Worm (Caenorhabditis elegans) whole organism, young adult: Measurements from ENCODE around the gene mrps-2.

Experiments
- B0261.1 ChIP-seq: sonication (generic microtip); optimal IDR thresholded peaks from 2 replicates; lab custom pipeline; 2016; ENCODE audit warnings: mild to moderate bottlenecking, missing genetic modification characterization, moderate library complexity, missing compliant biosample characterization
- B0336.3 ChIP-seq: fragments of 200-800 bp; sonication (Bioruptor generic); IDR thresholded peaks from 2 replicates; pipeline ENCODE4 v1.3.6; 2022; ENCODE audit warnings: missing genetic modification characterization, missing compliant biosample characterization
- C06A6.2 ChIP-seq: fragments of 200-800 bp; sonication (Bioruptor generic); conservative IDR thresholded peaks from 2 replicates; pipeline ENCODE4 v1.3.6; 2022; ENCODE audit warnings: missing genetic modification characterization, missing compliant biosample characterization
- C17E4.6 ChIP-seq: fragments of 200-800 bp; sonication (Bioruptor generic); IDR thresholded peaks from 2 replicates; pipeline ENCODE4 v1.3.6; 2022; ENCODE audit warnings: missing genetic modification reagents, missing genetic modification characterization, missing compliant biosample characterization
- F22D6.2 ChIP-seq: sonication (generic microtip); optimal IDR thresholded peaks from 2 replicates; lab custom pipeline; 2016; ENCODE audit warnings: mild to moderate bottlenecking, missing genetic modification characterization, missing compliant biosample characterization
- F23B12.7 ChIP-seq: sonication (generic microtip); optimal IDR thresholded peaks from 2 replicates; lab custom pipeline; 2017; ENCODE audit warnings: missing genetic modification characterization, mild to moderate bottlenecking, missing compliant biosample characterization, antibody characterized with exemption, moderate library complexity; ENCODE audit not compliant: insufficient read depth
- F57A8.1 ChIP-seq: fragments of 200-800 bp; sonication (Bioruptor generic); optimal IDR thresholded peaks from 2 replicates; lab custom pipeline; 2018; ENCODE audit warnings: mild to moderate bottlenecking, missing genetic modification characterization, moderate library complexity, missing compliant biosample characterization
- K12H6.12 ChIP-seq: fragments of 200-800 bp; sonication (Bioruptor generic); optimal IDR thresholded peaks from 2 replicates; lab custom pipeline; 2018; ENCODE audit warnings: mild to moderate bottlenecking, missing genetic modification characterization, missing compliant biosample characterization
- Y53F4B.3 ChIP-seq: fragments of 200-800 bp; sonication (Bioruptor generic); IDR thresholded peaks from 2 replicates; pipeline ENCODE4 v1.3.6; 2022; ENCODE audit warnings: missing genetic modification reagents, missing genetic modification characterization, missing compliant biosample characterization
- Y56A3A.18 ChIP-seq: fragments of 200-800 bp; sonication (Bioruptor generic); IDR thresholded peaks from 2 replicates; pipeline ENCODE4 v1.3.6; 2022; ENCODE audit warnings: missing genetic modification reagents, missing genetic modification characterization, missing compliant biosample characterization
- akir-1 ChIP-seq: fragments of 200-800 bp; sonication (Bioruptor generic); optimal IDR thresholded peaks from 2 replicates; lab custom pipeline; 2018; ENCODE audit warnings: mild to moderate bottlenecking, missing genetic modification characterization, moderate library complexity, missing compliant biosample characterization
- attf-5 ChIP-seq: fragments of 200-800 bp; sonication (Bioruptor generic); optimal IDR thresholded peaks from 2 replicates; lab custom pipeline; 2018; ENCODE audit warnings: mild to moderate bottlenecking, missing genetic modification characterization, missing compliant biosample characterization
- bed-2 ChIP-seq: fragments of 200-800 bp; sonication (Bioruptor generic); IDR thresholded peaks from 2 replicates; pipeline ENCODE4 v1.3.6; 2022; ENCODE audit warnings: missing genetic modification reagents, missing genetic modification characterization, missing compliant biosample characterization
- cebp-2 ChIP-seq: fragments of 200-800 bp; sonication (Bioruptor generic); IDR thresholded peaks from 2 replicates; pipeline ENCODE4 v1.3.6; 2022; ENCODE audit warnings: missing genetic modification characterization, missing compliant biosample characterization
- ceh-100 ChIP-seq: fragments of 200-800 bp; sonication (Bioruptor generic); IDR thresholded peaks from 2 replicates; pipeline ENCODE4 v1.3.6; 2022; ENCODE audit warnings: missing genetic modification reagents, missing genetic modification characterization, missing compliant biosample characterization
- ceh-27 ChIP-seq: fragments of 200-800 bp; sonication (Bioruptor generic); optimal IDR thresholded peaks from 2 replicates; lab custom pipeline; 2018; ENCODE audit warnings: mild to moderate bottlenecking, missing genetic modification characterization, moderate library complexity, missing compliant biosample characterization
- ceh-58 ChIP-seq: fragments of 200-800 bp; sonication (Bioruptor generic); IDR thresholded peaks from 2 replicates; pipeline ENCODE4 v1.3.6; 2022; ENCODE audit warnings: missing genetic modification characterization, missing compliant biosample characterization
- ceh-79 ChIP-seq: sonication (generic microtip); optimal IDR thresholded peaks from 2 replicates; lab custom pipeline; 2017; ENCODE audit warnings: mild to moderate bottlenecking, missing genetic modification characterization, missing compliant biosample characterization
- dox-1 ChIP-seq: fragments of 200-800 bp; sonication (Bioruptor generic); IDR thresholded peaks from 2 replicates; pipeline ENCODE4 v1.3.6; 2022; ENCODE audit warnings: missing genetic modification reagents, missing genetic modification characterization, missing compliant biosample characterization
- egl-44 ChIP-seq: fragments of 200-800 bp; sonication (Bioruptor generic); IDR thresholded peaks from 2 replicates; pipeline ENCODE4 v1.3.6; 2022; ENCODE audit warnings: missing genetic modification reagents, missing genetic modification characterization, missing compliant biosample characterization
- egrh-3 ChIP-seq: fragments of 200-800 bp; sonication (Bioruptor generic); IDR thresholded peaks from 2 replicates; pipeline ENCODE4 v1.3.6; 2022; ENCODE audit warnings: missing genetic modification reagents, missing genetic modification characterization, missing compliant biosample characterization
- ekl-4 ChIP-seq: fragments of 200-800 bp; sonication (Bioruptor generic); IDR thresholded peaks from 2 replicates; pipeline ENCODE4 v1.3.6; 2022; ENCODE audit warnings: missing genetic modification reagents, missing genetic modification characterization, missing compliant biosample characterization
- hlh-26 ChIP-seq: fragments of 200-800 bp; sonication (Bioruptor generic); conservative IDR thresholded peaks from 2 replicates; pipeline ENCODE4 v1.3.6; 2022; ENCODE audit warnings: missing genetic modification reagents, missing genetic modification characterization, missing compliant biosample characterization
- hmg-1.2 ChIP-seq: fragments of 200-800 bp; sonication (Bioruptor generic); IDR thresholded peaks from 2 replicates; pipeline ENCODE4 v1.3.6; 2022; ENCODE audit warnings: missing genetic modification reagents, missing genetic modification characterization, missing compliant biosample characterization
- lag-1 ChIP-seq: fragments of 200-800 bp; sonication (Bioruptor generic); IDR thresholded peaks from 2 replicates; pipeline ENCODE4 v1.3.6; 2022; ENCODE audit warnings: missing genetic modification reagents, missing genetic modification characterization, missing compliant biosample characterization
- let-526 ChIP-seq: fragments of 200-800 bp; sonication (Bioruptor generic); IDR thresholded peaks from 2 replicates; pipeline ENCODE4 v1.3.6; 2022; ENCODE audit warnings: missing genetic modification reagents, missing genetic modification characterization, missing compliant biosample characterization
- let-607 ChIP-seq, 2 experiments: fragments of 200-800 bp in 1 of 2; sonication (Bioruptor generic) in 1 of 2; sonication (generic microtip) in 1 of 2; optimal IDR thresholded peaks; 2 replicates each; lab custom pipeline; 2016 to 2018; ENCODE audit warnings: mild to moderate bottlenecking in 2 of 2, missing compliant biosample characterization in 2 of 2, missing genetic modification characterization in 2 of 2, moderate library complexity in 2 of 2, missing genotype in 1 of 2
- lin-26 ChIP-seq: fragments of 200-800 bp; sonication (Bioruptor generic); IDR thresholded peaks from 2 replicates; pipeline ENCODE4 v1.3.6; 2022; ENCODE audit warnings: missing genetic modification reagents, missing genetic modification characterization, missing compliant biosample characterization
- lin-35 ChIP-seq, 3 experiments: fragments of 150-350 bp in 2 of 3; sonication (generic microtip) in 1 of 3; optimal IDR thresholded peaks; 2 replicates each; lab custom pipeline; 2014 to 2018; ENCODE audit warnings: missing biosample characterization in 3 of 3, missing genetic modification characterization in 3 of 3, missing genetic modification reagents in 3 of 3
- madf-6 ChIP-seq: fragments of 200-800 bp; sonication (Bioruptor generic); IDR thresholded peaks from 2 replicates; pipeline ENCODE4 v1.3.6; 2022; ENCODE audit warnings: missing genetic modification reagents, missing genetic modification characterization, missing compliant biosample characterization
- madf-8 ChIP-seq: fragments of 200-800 bp; sonication (Bioruptor generic); conservative IDR thresholded peaks from 2 replicates; pipeline ENCODE4 v1.3.6; 2022; ENCODE audit warnings: missing genetic modification reagents, missing genetic modification characterization, missing compliant biosample characterization
- mcd-1 ChIP-seq: fragments of 200-800 bp; sonication (Bioruptor generic); IDR thresholded peaks from 2 replicates; pipeline ENCODE4 v1.3.6; 2022; ENCODE audit warnings: missing genetic modification reagents, missing genetic modification characterization, missing compliant biosample characterization
- mes-4 ChIP-seq: sonication (generic microtip); optimal IDR thresholded peaks from 2 replicates; lab custom pipeline; 2016; ENCODE audit warnings: missing genotype, missing genetic modification characterization, missing compliant biosample characterization
- nfya-1 ChIP-seq: sonication (generic microtip); optimal IDR thresholded peaks from 2 replicates; lab custom pipeline; 2017; ENCODE audit warnings: antibody characterized with exemption, missing compliant biosample characterization, missing genetic modification characterization, borderline replicate concordance; ENCODE audit not compliant: insufficient read depth
- nhr-27 ChIP-seq: fragments of 200-800 bp; sonication (Bioruptor generic); optimal IDR thresholded peaks from 2 replicates; lab custom pipeline; 2018; ENCODE audit warnings: mild to moderate bottlenecking, missing genetic modification characterization, moderate library complexity, missing compliant biosample characterization
- nhr-80 ChIP-seq: sonication (generic microtip); optimal IDR thresholded peaks from 2 replicates; lab custom pipeline; 2016; ENCODE audit warnings: missing genetic modification characterization, missing compliant biosample characterization
- nhr-90 ChIP-seq: sonication (generic microtip); optimal IDR thresholded peaks from 2 replicates; lab custom pipeline; 2016; ENCODE audit warnings: missing genotype, mild to moderate bottlenecking, missing genetic modification characterization, missing compliant biosample characterization
- rcor-1 ChIP-seq: fragments of 200-800 bp; sonication (Bioruptor generic); IDR thresholded peaks from 2 replicates; pipeline ENCODE4 v1.3.6; 2022; ENCODE audit warnings: missing genetic modification reagents, missing genetic modification characterization, missing compliant biosample characterization
- rpc-1 ChIP-seq, 2 experiments: fragments of 150-350 bp in 1 of 2; sonication (generic microtip) in 1 of 2; optimal IDR thresholded peaks; 2 replicates each; lab custom pipeline; 2014 to 2018; ENCODE audit warnings: missing biosample characterization in 1 of 2, missing genetic modification characterization in 1 of 2, missing genetic modification reagents in 1 of 2, missing genotype in 1 of 2
- sdz-38 ChIP-seq: sonication (generic microtip); optimal IDR thresholded peaks from 2 replicates; lab custom pipeline; 2016; ENCODE audit warnings: missing genotype, missing genetic modification characterization, missing compliant biosample characterization
- snpc-3.4 ChIP-seq: sonication (generic microtip); optimal IDR thresholded peaks from 2 replicates; lab custom pipeline; 2017; ENCODE audit warnings: missing genetic modification characterization, mild to moderate bottlenecking, missing compliant biosample characterization, antibody characterized with exemption, moderate library complexity, missing genotype, missing genetic modification reagents
- snpc-4 ChIP-seq, 5 experiments: fragments of 150-350 bp in 1 of 5; sonication (generic microtip) in 4 of 5; optimal IDR thresholded peaks; 2 replicates each; lab custom pipeline; 2014 to 2018; ENCODE audit warnings: missing genetic modification characterization in 5 of 5, missing biosample characterization in 3 of 5, antibody characterized with exemption in 2 of 5, mild to moderate bottlenecking in 2 of 5, missing compliant biosample characterization in 2 of 5, missing genotype in 2 of 5, moderate library complexity in 2 of 5, missing genetic modification reagents in 1 of 5
- sptf-2 ChIP-seq: fragments of 200-800 bp; sonication (Bioruptor generic); optimal IDR thresholded peaks from 2 replicates; lab custom pipeline; 2018; ENCODE audit warnings: mild to moderate bottlenecking, missing genetic modification characterization, missing compliant biosample characterization
- tbp1 ChIP-seq: fragments of 200-800 bp; sonication (Bioruptor generic); optimal IDR thresholded peaks from 2 replicates; lab custom pipeline; 2018; ENCODE audit warnings: mild to moderate bottlenecking, missing genetic modification characterization, missing compliant biosample characterization
- tbx-9 ChIP-seq: sonication (generic microtip); optimal IDR thresholded peaks from 2 replicates; lab custom pipeline; 2016; ENCODE audit warnings: borderline replicate concordance, missing genetic modification characterization, inconsistent platforms, missing compliant biosample characterization
- zfh-2 ChIP-seq: fragments of 200-800 bp; sonication (Bioruptor generic); conservative IDR thresholded peaks from 2 replicates; pipeline ENCODE4 v1.3.6; 2022; ENCODE audit warnings: missing genetic modification reagents, missing genetic modification characterization, missing compliant biosample characterization
- ztf-25 ChIP-seq: fragments of 200-800 bp; sonication (Bioruptor generic); IDR thresholded peaks from 2 replicates; pipeline ENCODE4 v1.3.6; 2022; ENCODE audit warnings: missing genetic modification reagents, missing genetic modification characterization, missing compliant biosample characterization

mrps-2 gene

ce11 chrV:8495106-8495505, 29.6 kb downstream of the mrps-2 start (continued):
- TF ChIP-seq sdz-38, result no peak
- TF ChIP-seq egrh-3 (GFP tag; lab: Robert Waterston, UW), result no peak
- TF ChIP-seq nhr-80 (tag; lab: Kevin White, UChicago), result no peak
- peak; percentile 66 for TF ChIP-seq dox-1
- peak; percentile 25 for TF ChIP-seq snpc-3.4
- TF ChIP-seq B0261.1 (tag; lab: Kevin White, UChicago), result peak; percentile 66
- TF ChIP-seq ceh-58 (GFP tag; lab: Robert Waterston, UW), result no peak
- TF ChIP-seq ztf-25 (GFP tag; lab: Robert Waterston, UW), result peak; percentile 71; the same call in 1 of the 2 replicates
- no peak for TF ChIP-seq nhr-27 (tag; lab: Kevin White, UChicago)
- no peak for TF ChIP-seq mes-4
- TF ChIP-seq nhr-90, result peak; percentile 56
- 0 out of 2 replicates have a peak, but pooled peaks have one; percentile 17 for TF ChIP-seq rcor-1 (GFP tag; lab: Robert Waterston, UW)
- TF ChIP-seq bed-2, result no peak
- TF ChIP-seq attf-5 (GFP tag; lab: Kevin White, UChicago), result peak; percentile 32
- no peak for TF ChIP-seq hlh-26 (GFP tag; lab: Robert Waterston, UW)
- no peak for TF ChIP-seq akir-1 (GFP tag; lab: Kevin White, UChicago)
- TF ChIP-seq F57A8.1 (GFP tag; lab: Kevin White, UChicago), result peak; percentile 63
- peak; percentile 91 for TF ChIP-seq lin-26 (GFP tag; lab: Robert Waterston, UW)
- no peak for TF ChIP-seq F22D6.2 (tag; lab: Kevin White, UChicago)
- TF ChIP-seq snpc-4 (GFP tag; optimal IDR thresholded peaks at IDR 0.05; lab: Kevin White, UChicago), result no peak
- TF ChIP-seq snpc-4 (tag; optimal IDR thresholded peaks at IDR 0.05; lab: Kevin White, UChicago), result peak in 1 of 4 experiments; percentile 74
- TF ChIP-seq zfh-2, result no peak
- TF ChIP-seq K12H6.12 (tag; lab: Kevin White, UChicago), result no peak
- no peak for TF ChIP-seq lag-1
- no peak for TF ChIP-seq let-607 (tag; optimal IDR thresholded peaks at IDR 0.05; lab: Kevin White, UChicago)
- no peak for TF ChIP-seq ceh-27 (GFP tag; lab: Kevin White, UChicago)
- no peak for TF ChIP-seq ekl-4
- no peak for TF ChIP-seq mcd-1 (GFP tag; lab: Robert Waterston, UW)
- no peak for TF ChIP-seq B0336.3 (GFP tag; lab: Robert Waterston, UW)
- no peak for TF ChIP-seq C17E4.6 (GFP tag; lab: Robert Waterston, UW)
- peak; percentile 74 for TF ChIP-seq sptf-2
- TF ChIP-seq tbp1, result peak; percentile 90

ce11 chrV:8495965-8496364, 30.5 kb downstream of the mrps-2 start:
- TF ChIP-seq C06A6.2 (GFP tag; lab: Robert Waterston, UW), result no peak
- TF ChIP-seq F22D6.2 (tag; lab: Kevin White, UChicago), result no peak
- TF ChIP-seq zfh-2, result no peak
- TF ChIP-seq nfya-1 (tag; lab: Kevin White, UChicago), result no peak
- TF ChIP-seq tbp1, result peak; percentile 93
- no peak for TF ChIP-seq madf-8
- no peak for TF ChIP-seq let-526 (GFP tag; lab: Robert Waterston, UW)
- TF ChIP-seq lin-35 (GFP tag; optimal IDR thresholded peaks at IDR 0.05; lab: Kevin White, UChicago), result no peak
- TF ChIP-seq B0336.3 (GFP tag; lab: Robert Waterston, UW), result peak; percentile 50; the same call in 1 of the 2 replicates
- TF ChIP-seq cebp-2, result 0 out of 2 replicates have a peak, but pooled peaks have one; percentile 44
- peak; percentile 72 for TF ChIP-seq rpc-1 (optimal IDR thresholded peaks at IDR 0.05; lab: Kevin White, UChicago)
- TF ChIP-seq rpc-1 (tag; optimal IDR thresholded peaks at IDR 0.05; lab: Kevin White, UChicago), result peak; percentile 88
- TF ChIP-seq egl-44, result 0 out of 2 replicates have a peak, but pooled peaks have one; percentile 26
- no peak for TF ChIP-seq C17E4.6 (GFP tag; lab: Robert Waterston, UW)
- TF ChIP-seq Y53F4B.3 (GFP tag; lab: Robert Waterston, UW), result no peak
- no peak for TF ChIP-seq ceh-79 (tag; lab: Kevin White, UChicago)
- TF ChIP-seq F23B12.7, result peak; percentile 58
- 0 out of 2 replicates have a peak, but pooled peaks have one; percentile 14 for TF ChIP-seq Y56A3A.18 (GFP tag; lab: Robert Waterston, UW)
- peak; percentile 13; the same call in 1 of the 2 replicates for TF ChIP-seq madf-6 (GFP tag; lab: Robert Waterston, UW)
- peak; percentile 72 for TF ChIP-seq hmg-1.2
- TF ChIP-seq tbx-9, result no peak
- peak; percentile 86 for TF ChIP-seq lin-26 (GFP tag; lab: Robert Waterston, UW)
- TF ChIP-seq ceh-100 (GFP tag; lab: Robert Waterston, UW), result no peak
